Fruit fly (Drosophila melanogaster): ENCODE measurements around the gene Galphaf.

Gene Galphaf

DNA sequence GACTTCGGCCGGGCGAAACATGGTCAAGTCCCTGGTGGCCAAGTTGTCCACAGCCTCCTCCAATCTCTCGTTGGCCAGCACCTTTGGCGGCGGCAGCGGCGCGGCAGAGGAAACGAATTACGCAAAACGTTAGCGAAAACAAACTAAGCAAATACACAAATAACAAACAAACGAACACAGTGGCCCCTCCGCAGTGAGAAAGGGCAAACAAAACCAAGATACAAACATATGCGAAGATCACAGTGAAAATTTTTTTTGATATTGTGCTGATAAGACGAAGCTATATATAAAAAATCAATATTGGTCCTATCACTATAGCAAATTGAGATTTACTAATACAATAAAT, 46.4 kb upstream of the Galphaf start (continued):
- TF ChIP-seq CG14710 (tag; optimal IDR thresholded peaks at IDR 0.05) = no peak
- no peak for TF ChIP-seq bsh (GFP tag; optimal IDR thresholded peaks at IDR 0.05)
- no peak for TF ChIP-seq CG18262 (tag; optimal IDR thresholded peaks at IDR 0.05)
- TF ChIP-seq CG11247 (GFP tag; IDR thresholded peaks at IDR 0.05) = no peak
- no peak for TF ChIP-seq CG6689 (GFP tag; IDR thresholded peaks at IDR 0.05)
- TF ChIP-seq otp (GFP tag; IDR thresholded peaks at IDR 0.05) = no peak
- TF ChIP-seq Deaf1 (tag; optimal IDR thresholded peaks at IDR 0.05) = no peak
- no peak for TF ChIP-seq Hr78 (GFP tag; optimal IDR thresholded peaks at IDR 0.05)
- TF ChIP-seq lab (GFP tag; optimal IDR thresholded peaks at IDR 0.05) = peak; percentile 71
- 0 out of 3 replicates have a peak, but pooled peaks have one; percentile 3 for TF ChIP-seq so (GFP tag; IDR thresholded peaks at IDR 0.05)
- no peak for TF ChIP-seq CG33213 (GFP tag; optimal IDR thresholded peaks at IDR 0.05)
- TF ChIP-seq Blimp-1 (GFP tag; optimal IDR thresholded peaks at IDR 0.05) = no peak
- no peak for TF ChIP-seq CG17359 (tag; optimal IDR thresholded peaks at IDR 0.05)
- TF ChIP-seq CG16779 (GFP tag; IDR thresholded peaks at IDR 0.05) = no peak

DNA sequence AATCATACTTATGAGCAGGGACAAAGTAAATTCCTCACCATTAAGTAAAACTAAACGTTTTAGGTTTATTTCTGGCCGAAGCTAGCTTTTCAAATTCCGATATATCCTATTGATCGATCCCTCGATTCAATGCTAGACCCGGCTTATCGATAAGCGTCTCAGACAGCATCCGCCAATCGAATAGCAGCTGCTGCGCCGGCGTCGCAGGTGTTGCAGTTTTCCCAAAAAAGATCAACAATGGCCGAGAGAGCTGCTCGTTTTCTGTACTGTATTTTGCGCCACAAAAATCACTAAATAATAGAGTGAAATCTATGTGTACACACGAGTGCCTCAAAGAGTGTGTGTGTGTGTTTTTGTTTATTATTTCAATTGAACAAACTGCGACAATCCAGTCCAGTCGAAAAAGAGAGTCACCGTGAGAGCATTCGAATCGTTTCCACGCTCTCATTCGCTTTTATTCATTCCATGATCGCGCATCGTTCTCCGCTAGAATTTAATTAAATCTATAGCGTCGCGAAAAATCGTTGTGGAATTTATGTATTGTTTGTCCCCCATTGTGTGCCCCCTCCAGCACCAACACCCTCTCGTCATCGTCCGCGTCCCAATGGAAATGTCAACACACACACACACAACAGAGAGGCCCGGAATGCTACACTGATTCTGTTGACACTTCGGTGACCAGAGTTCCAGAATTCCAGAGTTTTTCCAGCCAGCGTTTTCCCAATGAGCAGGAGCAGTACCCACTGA, 45.9 kb upstream of the Galphaf start:
- TF ChIP-seq GATAe (GFP tag; conservative IDR thresholded peaks at IDR 0.05) (no peak), CG15601 (tag; optimal IDR thresholded peaks at IDR 0.05) (no peak), BEAF-32 (GFP tag; optimal IDR thresholded peaks at IDR 0.05) (peak; percentile 18), CG16813 (GFP tag; IDR thresholded peaks at IDR 0.05; ENCODE audit: partially characterized antibody) (peak; percentile 54; the same call in 2 of the 3 replicates), toy (GFP tag; IDR thresholded peaks at IDR 0.05) (no peak), Dfd (GFP tag; optimal IDR thresholded peaks at IDR 0.05) (no peak), luna (GFP tag; optimal IDR thresholded peaks at IDR 0.05) (peak; percentile 1), CG6683 (GFP tag; optimal IDR thresholded peaks at IDR 0.05) (no peak), CG31224 (GFP tag; IDR thresholded peaks at IDR 0.05) (no peak), grn (GFP tag; optimal IDR thresholded peaks at IDR 0.05) (no peak), CG4328 (GFP tag; optimal IDR thresholded peaks at IDR 0.05) (peak; percentile 4), Taf1 (GFP tag; IDR thresholded peaks at IDR 0.05) (no peak), sens (GFP tag) (peak; percentile 72), CG12155 (GFP tag; optimal IDR thresholded peaks at IDR 0.05) (no peak), BtbVII (GFP tag; optimal IDR thresholded peaks at IDR 0.05) (peak; percentile 5), CG12299 (tag; optimal IDR thresholded peaks at IDR 0.05) (no peak), CG8290 (GFP tag; optimal IDR thresholded peaks at IDR 0.05) (peak; percentile 28), CG8290 (tag; optimal IDR thresholded peaks at IDR 0.05) (peak in 1 of 2 experiments; percentile 29), shn (GFP tag; optimal IDR thresholded peaks at IDR 0.05) (no peak), MESR4 (GFP tag; optimal IDR thresholded peaks at IDR 0.05) (peak; percentile 3), Aef1 (GFP tag; IDR thresholded peaks at IDR 0.05) (no peak), fd3F (GFP tag; optimal IDR thresholded peaks at IDR 0.05) (no peak), ci (GFP tag; IDR thresholded peaks at IDR 0.05) (peak; percentile 49; the same call in 1 of the 3 replicates), tna (GFP tag; IDR thresholded peaks at IDR 0.05; ENCODE audit: partially characterized antibody) (peak; percentile 57; the same call in 1 of the 2 replicates), Nf-YC (tag; optimal IDR thresholded peaks at IDR 0.05) (peak; percentile 58), psq (GFP tag; optimal IDR thresholded peaks at IDR 0.05) (no peak), CG32767 (GFP tag; IDR thresholded peaks at IDR 0.05) (no peak), Meics (GFP tag; optimal IDR thresholded peaks at IDR 0.05) (peak; percentile 15), vnd (GFP tag; IDR thresholded peaks at IDR 0.05; ENCODE audit: partially characterized antibody) (peak; percentile 64), CG2129 (GFP tag; IDR thresholded peaks at IDR 0.05; ENCODE audit: partially characterized antibody) (no peak), Dref (GFP tag; IDR thresholded peaks at IDR 0.05) (peak; percentile 72), CG18619 (GFP tag; optimal IDR thresholded peaks at IDR 0.05) (no peak), CG8924 (tag; optimal IDR thresholded peaks at IDR 0.05) (no peak), CG11504 (tag; optimal IDR thresholded peaks at IDR 0.05) (no peak), CG11093 (GFP tag; IDR thresholded peaks at IDR 0.05) (no peak)

All from whole organism, embryonic.